Fruit fly (Drosophila melanogaster) whole organism, embryonic: ENCODE results near the gene CG15019.
A peak's percentile ranks its signal among the peaks of the same experiment; 100 is the strongest.

ENCODE experiments used
- CG10209 ChIP-seq: fragments of 200-800 bp; sonication (Bioruptor generic); optimal IDR thresholded peaks from 3 replicates; lab custom pipeline; 2017; ENCODE audit warnings: missing biosample characterization, mild to moderate bottlenecking, missing genetic modification characterization, missing genetic modification reagents
- CG10431 ChIP-seq: fragments of 200-800 bp; sonication (Bioruptor generic); optimal IDR thresholded peaks from 3 replicates; lab custom pipeline; 2018; ENCODE audit warnings: missing biosample characterization, mild to moderate bottlenecking, missing genetic modification characterization
- CG12071 ChIP-seq: fragments of 200-800 bp; sonication (Bioruptor generic); optimal IDR thresholded peaks from 3 replicates; lab custom pipeline; 2018; ENCODE audit warnings: missing biosample characterization, mild to moderate bottlenecking, missing genetic modification characterization
- CG15073 ChIP-seq: fragments of 200-800 bp; sonication (Bioruptor generic); optimal IDR thresholded peaks from 2 replicates; lab custom pipeline; 2016; ENCODE audit warnings: missing biosample characterization, missing genetic modification characterization
- CG1529 ChIP-seq: fragments of 200-800 bp; sonication (Bioruptor generic); optimal IDR thresholded peaks from 3 replicates; lab custom pipeline; 2018; ENCODE audit warnings: missing biosample characterization, missing genetic modification characterization
- CG15696 ChIP-seq: fragments of 200-800 bp; sonication (Bioruptor generic); optimal IDR thresholded peaks from 2 replicates; lab custom pipeline; 2019; ENCODE audit warnings: missing biosample characterization, mild to moderate bottlenecking, missing genetic modification characterization, moderate library complexity
- CG16813 ChIP-seq: fragments of 200-800 bp; sonication (Bioruptor generic); IDR thresholded peaks from 3 replicates; pipeline ENCODE4 v1.3.6; 2022; ENCODE audit warnings: missing biosample characterization, missing genetic modification characterization; ENCODE audit not compliant: partially characterized antibody
- CG18619 ChIP-seq: fragments of 200-800 bp; sonication (Bioruptor generic); optimal IDR thresholded peaks from 3 replicates; lab custom pipeline; 2017; ENCODE audit warnings: missing biosample characterization, mild to moderate bottlenecking, missing genetic modification characterization
- CG31365 ChIP-seq: fragments of 200-800 bp; sonication (Bioruptor generic); optimal IDR thresholded peaks from 2 replicates; lab custom pipeline; 2018; ENCODE audit warnings: missing biosample characterization, mild to moderate bottlenecking, missing genetic modification characterization
- CG3163 ChIP-seq: fragments of 200-800 bp; sonication (Bioruptor generic); optimal IDR thresholded peaks from 3 replicates; lab custom pipeline; 2016; ENCODE audit warnings: missing biosample characterization, missing genetic modification characterization
- CG3995 ChIP-seq: fragments of 200-800 bp; sonication (Bioruptor generic); optimal IDR thresholded peaks from 3 replicates; lab custom pipeline; 2016; ENCODE audit warnings: missing biosample characterization, missing genetic modification characterization
- CG4820 ChIP-seq: fragments of 200-800 bp; sonication (Bioruptor generic); optimal IDR thresholded peaks from 3 replicates; lab custom pipeline; 2016; ENCODE audit warnings: missing biosample characterization, missing genetic modification characterization
- CG5180 ChIP-seq: fragments of 200-800 bp; sonication (Bioruptor generic); optimal IDR thresholded peaks from 3 replicates; lab custom pipeline; 2017; ENCODE audit warnings: missing biosample characterization, missing genetic modification characterization, mild to moderate bottlenecking, moderate library complexity, missing genetic modification reagents
- CG6175 ChIP-seq: fragments of 200-800 bp; sonication (Bioruptor generic); IDR thresholded peaks from 3 replicates; pipeline ENCODE4 v1.3.6; 2022; ENCODE audit warnings: missing biosample characterization, missing genetic modification characterization
- CG7987 ChIP-seq: fragments of 200-800 bp; sonication (Bioruptor generic); optimal IDR thresholded peaks from 2 replicates; lab custom pipeline; 2018; ENCODE audit warnings: missing biosample characterization, mild to moderate bottlenecking, missing genetic modification characterization, moderate library complexity
- CG9932 ChIP-seq: fragments of 200-800 bp; sonication (Bioruptor generic); IDR thresholded peaks from 2 replicates; pipeline ENCODE4 v1.3.6; 2022; ENCODE audit warnings: missing biosample characterization, missing genetic modification characterization
- Chrac-16 ChIP-seq: fragments of 200-800 bp; sonication (Bioruptor generic); optimal IDR thresholded peaks from 3 replicates; lab custom pipeline; 2016; ENCODE audit warnings: missing biosample characterization, missing genetic modification characterization
- E2f2 ChIP-seq: fragments of 200-800 bp; sonication (Bioruptor generic); IDR thresholded peaks from 2 replicates; pipeline ENCODE4 v1.3.6; 2022; ENCODE audit warnings: missing biosample characterization, missing genetic modification characterization
- GATAe ChIP-seq: fragments of 200-800 bp; sonication (Bioruptor generic); conservative IDR thresholded peaks from 2 replicates; pipeline ENCODE4 v1.3.6; 2022; ENCODE audit warnings: missing biosample characterization, missing genetic modification characterization
- Hr39 ChIP-seq: fragments of >200 bp; optimal IDR thresholded peaks from 2 replicates; lab custom pipeline; 2017
- Mrtf ChIP-seq: fragments of 200-800 bp; sonication (Bioruptor generic); IDR thresholded peaks from 3 replicates; pipeline ENCODE4 v1.3.6; 2022; ENCODE audit warnings: missing biosample characterization, missing genetic modification characterization
- Myb ChIP-seq: fragments of 200-800 bp; sonication (Bioruptor generic); optimal IDR thresholded peaks from 2 replicates; lab custom pipeline; 2016; ENCODE audit warnings: missing biosample characterization, missing genetic modification characterization
- NC2β ChIP-seq: fragments of 200-800 bp; sonication (Bioruptor generic); optimal IDR thresholded peaks from 2 replicates; lab custom pipeline; 2016; ENCODE audit warnings: missing biosample characterization, missing genetic modification characterization
- Nf-YB ChIP-seq: fragments of 200-800 bp; sonication (Bioruptor generic); optimal IDR thresholded peaks from 3 replicates; lab custom pipeline; 2019; ENCODE audit warnings: missing biosample characterization, mild to moderate bottlenecking, missing genetic modification characterization, moderate library complexity
- Trl ChIP-seq, 3 experiments: fragments of >200 bp in 2 of 3; fragments of 200-800 bp in 1 of 3; sonication (Bioruptor generic) in 1 of 3; optimal IDR thresholded peaks; 2 replicates in 1 of 3; 3 replicates in 2 of 3; lab custom pipeline; 2016 to 2017; ENCODE audit warnings: missing biosample characterization in 1 of 3, missing genetic modification characterization in 1 of 3
- YL-1 ChIP-seq: fragments of 200-800 bp; sonication (Bioruptor generic); optimal IDR thresholded peaks from 3 replicates; lab custom pipeline; 2017; ENCODE audit warnings: missing biosample characterization, mild to moderate bottlenecking, missing genetic modification characterization
- ab ChIP-seq: fragments of 200-800 bp; sonication (Bioruptor generic); optimal IDR thresholded peaks from 2 replicates; lab custom pipeline; 2016; ENCODE audit warnings: missing biosample characterization, missing genetic modification characterization
- ara ChIP-seq: fragments of 200-800 bp; sonication (Bioruptor generic); IDR thresholded peaks from 2 replicates; pipeline ENCODE4 v1.3.6; 2022; ENCODE audit warnings: missing biosample characterization, missing genetic modification characterization
- bowl ChIP-seq: fragments of 200-800 bp; sonication (Bioruptor generic); IDR thresholded peaks from 2 replicates; pipeline ENCODE4 v1.3.6; 2022; ENCODE audit warnings: missing biosample characterization, missing genetic modification characterization
- cas ChIP-seq: fragments of 200-800 bp; sonication (Bioruptor generic); IDR thresholded peaks from 2 replicates; pipeline ENCODE4 v1.3.6; 2022; ENCODE audit warnings: missing biosample characterization, missing genetic modification characterization
- dmrt99B ChIP-seq: fragments of 200-800 bp; sonication (Bioruptor generic); optimal IDR thresholded peaks from 2 replicates; lab custom pipeline; 2018; ENCODE audit warnings: missing biosample characterization, mild to moderate bottlenecking, missing genetic modification characterization, moderate library complexity
- fd102C ChIP-seq: fragments of 200-800 bp; sonication (Bioruptor generic); optimal IDR thresholded peaks from 2 replicates; lab custom pipeline; 2018; ENCODE audit warnings: missing biosample characterization, mild to moderate bottlenecking, missing genetic modification characterization, moderate library complexity
- fd64A ChIP-seq: fragments of 200-800 bp; sonication (Bioruptor generic); optimal IDR thresholded peaks from 3 replicates; lab custom pipeline; 2018; ENCODE audit warnings: missing biosample characterization, mild to moderate bottlenecking, missing genetic modification characterization
- fu2 ChIP-seq: fragments of 200-800 bp; sonication (Bioruptor generic); optimal IDR thresholded peaks from 2 replicates; lab custom pipeline; 2016; ENCODE audit warnings: missing biosample characterization, missing genetic modification characterization
- grau ChIP-seq: fragments of 200-800 bp; optimal IDR thresholded peaks from 3 replicates; lab custom pipeline; 2019; ENCODE audit warnings: missing biosample characterization, mild to moderate bottlenecking, missing genetic modification characterization, moderate library complexity
- gt ChIP-seq: fragments of 200-800 bp; sonication (Bioruptor generic); IDR thresholded peaks from 2 replicates; pipeline ENCODE4 v1.3.6; 2022; ENCODE audit warnings: missing biosample characterization, missing genetic modification characterization
- kni ChIP-seq: fragments of 200-800 bp; sonication (Bioruptor generic); optimal IDR thresholded peaks from 3 replicates; lab custom pipeline; 2017; ENCODE audit warnings: mild to moderate bottlenecking, missing biosample characterization, missing genetic modification reagents, missing genetic modification characterization
- lab ChIP-seq: fragments of 200-800 bp; sonication (Bioruptor generic); optimal IDR thresholded peaks from 3 replicates; lab custom pipeline; 2017; ENCODE audit warnings: missing biosample characterization, missing genetic modification characterization, mild to moderate bottlenecking, moderate library complexity, missing genetic modification reagents
- lov ChIP-seq, 2 experiments: fragments of 200-800 bp in 1 of 2; fragments of >200 bp in 1 of 2; sonication (Bioruptor generic) in 1 of 2; IDR thresholded peaks in 1 of 2; optimal IDR thresholded peaks in 1 of 2; 2 replicates in 1 of 2; 3 replicates in 1 of 2; pipeline versions ENCODE4 v1.3.6 to Lab custom; 2017 to 2022; ENCODE audit warnings: missing biosample characterization in 1 of 2, missing genetic modification characterization in 1 of 2
- oc ChIP-seq: fragments of 200-800 bp; sonication (Bioruptor generic); optimal IDR thresholded peaks from 2 replicates; lab custom pipeline; 2018; ENCODE audit warnings: missing biosample characterization, mild to moderate bottlenecking, missing genetic modification characterization, moderate library complexity
- onecut ChIP-seq: fragments of 200-800 bp; sonication (Bioruptor generic); IDR thresholded peaks from 2 replicates; pipeline ENCODE4 v1.3.6; 2022; ENCODE audit warnings: missing biosample characterization, missing genetic modification characterization
- pnt ChIP-seq: fragments of 200-800 bp; sonication (Bioruptor generic); optimal IDR thresholded peaks from 3 replicates; lab custom pipeline; 2016; ENCODE audit warnings: missing biosample characterization, missing genetic modification characterization
- salm ChIP-seq: fragments of 200-800 bp; sonication (Bioruptor generic); optimal IDR thresholded peaks from 2 replicates; lab custom pipeline; 2018; ENCODE audit warnings: missing biosample characterization, mild to moderate bottlenecking, missing genetic modification characterization
- so ChIP-seq: fragments of 200-800 bp; sonication (Bioruptor generic); IDR thresholded peaks from 3 replicates; pipeline ENCODE4 v1.3.6; 2022; ENCODE audit warnings: missing biosample characterization, missing genetic modification characterization
- tgo ChIP-seq: fragments of 200-800 bp; sonication (Bioruptor generic); IDR thresholded peaks from 3 replicates; pipeline ENCODE4 v1.3.6; 2022; ENCODE audit warnings: missing biosample characterization, missing genetic modification characterization
- unc-4 ChIP-seq: fragments of 200-800 bp; sonication (Bioruptor generic); IDR thresholded peaks from 2 replicates; pipeline ENCODE4 v1.3.6; 2022; ENCODE audit warnings: missing biosample characterization, missing genetic modification characterization; ENCODE audit not compliant: partially characterized antibody

CG15019 gene

DNA sequence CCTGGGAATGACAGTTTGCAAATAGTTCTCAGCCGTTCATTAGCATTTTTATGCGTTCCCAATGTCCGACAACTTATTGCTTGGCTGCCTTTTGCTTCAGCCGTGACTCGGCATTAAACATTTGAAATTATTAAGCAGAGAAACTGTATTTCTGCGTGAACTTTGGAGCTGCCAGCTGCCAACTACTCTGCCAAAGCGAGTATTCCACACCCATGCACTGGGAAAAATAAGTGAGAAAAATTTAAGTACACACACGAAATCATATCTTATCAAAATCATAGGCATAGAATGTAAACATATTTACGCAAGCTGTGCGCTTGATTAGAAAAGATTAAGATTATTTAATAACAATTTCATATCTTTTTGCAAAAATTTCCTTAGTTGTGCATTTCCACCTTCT, 7.1 kb upstream of the CG15019 start (continued):
- TF ChIP-seq Trl (optimal IDR thresholded peaks at IDR 0.05; lab: Kevin White, UChicago) (no peak), Trl (GFP tag; optimal IDR thresholded peaks at IDR 0.05; lab: Kevin White, UChicago) (no peak), Hr39 (no peak), ara (no peak), Mrtf (GFP tag; lab: Robert Waterston, UW) (peak; percentile 69; the same call in 2 of the 3 replicates), unc-4 (GFP tag; lab: Robert Waterston, UW) (no peak), cas (no peak), bowl (GFP tag; lab: Robert Waterston, UW) (no peak; the same call in 1 of the 2 replicates), onecut (no peak), E2f2 (no peak), CG3163 (GFP tag; lab: Kevin White, UChicago) (no peak), dmrt99B (peak; percentile 35), YL-1 (no peak), CG1529 (GFP tag; lab: Kevin White, UChicago) (no peak), CG5180 (GFP tag; lab: Kevin White, UChicago) (no peak), GATAe (GFP tag; lab: Robert Waterston, UW) (no peak), CG16813 (GFP tag; lab: Robert Waterston, UW) (no peak), pnt (GFP tag; lab: Kevin White, UChicago) (peak; percentile 22), fd64A (GFP tag; lab: Kevin White, UChicago) (no peak), fd102C (GFP tag; lab: Kevin White, UChicago) (no peak), so (GFP tag; lab: Robert Waterston, UW) (peak; percentile 51; the same call in 1 of the 3 replicates), grau (tag; lab: Kevin White, UChicago) (peak; percentile 36), CG3995 (GFP tag; lab: Kevin White, UChicago) (peak; percentile 10), CG10209 (GFP tag; lab: Kevin White, UChicago) (no peak), CG12071 (no peak), Myb (GFP tag; lab: Kevin White, UChicago) (no peak), lab (GFP tag; lab: Kevin White, UChicago) (peak; percentile 56), salm (no peak), CG15696 (no peak), CG31365 (tag; lab: Kevin White, UChicago) (no peak), gt (GFP tag; lab: Robert Waterston, UW) (no peak), tgo (GFP tag; lab: Robert Waterston, UW) (peak; percentile 75; the same call in 2 of the 3 replicates), CG15073 (GFP tag; lab: Kevin White, UChicago) (no peak), lov (optimal IDR thresholded peaks at IDR 0.05; lab: Kevin White, UChicago) (no peak), lov (GFP tag; IDR thresholded peaks at IDR 0.05; lab: Robert Waterston, UW) (no peak), fu2 (peak; percentile 31), NC2β (GFP tag; lab: Kevin White, UChicago) (no peak), ab (GFP tag; lab: Kevin White, UChicago) (no peak), Chrac-16 (GFP tag; lab: Kevin White, UChicago) (peak; percentile 26), CG18619 (GFP tag; lab: Kevin White, UChicago) (peak; percentile 19), CG6175 (GFP tag; lab: Robert Waterston, UW) (peak; percentile 72; the same call in 1 of the 3 replicates), CG7987 (GFP tag; lab: Kevin White, UChicago) (peak; percentile 5), kni (GFP tag; lab: Kevin White, UChicago) (no peak), CG4820 (no peak), CG10431 (GFP tag; lab: Kevin White, UChicago) (no peak), CG9932 (GFP tag; lab: Robert Waterston, UW) (peak; percentile 85), Nf-YB (no peak), oc (no peak)
